Worm (Caenorhabditis elegans): Measurements from ENCODE around the gene Y116A8B.4.

DNA sequence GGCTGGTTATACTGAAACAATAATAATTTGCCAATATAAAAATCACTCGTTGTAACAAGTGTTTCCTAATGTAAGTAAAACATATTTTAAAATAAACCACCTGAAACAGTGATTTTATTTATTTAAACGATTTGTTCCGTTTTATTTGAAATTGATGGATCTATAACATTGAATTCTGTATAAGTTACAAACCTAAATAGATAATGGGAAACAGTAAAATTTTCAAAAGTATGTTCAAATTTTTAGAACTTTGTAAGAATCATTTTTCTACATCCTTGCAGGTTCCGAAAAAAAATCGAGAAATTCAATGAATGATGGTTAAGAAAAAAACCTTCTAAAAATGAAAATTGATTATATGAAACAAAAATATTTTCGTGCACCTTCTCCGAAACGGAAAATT, 30.1 kb upstream of the Y116A8B.4 start:
- TF ChIP-seq lin-15B (tag; optimal IDR thresholded peaks at IDR 0.05) (no peak), ces-1 (GFP tag; optimal IDR thresholded peaks at IDR 0.05) (no peak), grh-1 (GFP tag; IDR thresholded peaks at IDR 0.05) (no peak), aly-2 (tag; optimal IDR thresholded peaks at IDR 0.05) (no peak), elt-3 (tag; optimal IDR thresholded peaks at IDR 0.05) (no peak), unc-62 (GFP tag; optimal IDR thresholded peaks at IDR 0.05) (no peak), nhr-237 (tag; optimal IDR thresholded peaks at IDR 0.05) (no peak), snu-23 (GFP tag; optimal IDR thresholded peaks at IDR 0.05) (no peak), ceh-82 (tag; optimal IDR thresholded peaks at IDR 0.05) (no peak), unc-130 (tag; optimal IDR thresholded peaks at IDR 0.05) (no peak), hpl-2 (GFP tag; optimal IDR thresholded peaks at IDR 0.05) (no peak), efl-3 (GFP tag; optimal IDR thresholded peaks at IDR 0.05) (no peak), nhr-20 (tag; optimal IDR thresholded peaks at IDR 0.05) (no peak), egl-27 (tag; optimal IDR thresholded peaks at IDR 0.05) (no peak)

All from whole organism, L1 larva.